Fruit fly (Drosophila melanogaster): ENCODE results near the gene CG17782.

The CG17782 gene

dm6 chr3R:24333182-24333808 lies 39.3 kb downstream of the CG17782 start, which contains the start of the genes Rrp5 and Dis3 (continued):
- no peak for TF ChIP-seq pan (optimal IDR thresholded peaks at IDR 0.05)
- TF ChIP-seq pan (GFP tag; optimal IDR thresholded peaks at IDR 0.05 in 1 of 2, IDR thresholded peaks at IDR 0.05 in 1 of 2) = peak in 1 of 2 experiments; percentile 18
- TF ChIP-seq pros (GFP tag; optimal IDR thresholded peaks at IDR 0.05) = no peak
- 0 out of 2 replicates have a peak, but pooled peaks have one; percentile 38 for TF ChIP-seq wdn (GFP tag; IDR thresholded peaks at IDR 0.05)
- TF ChIP-seq CG2199 (GFP tag; IDR thresholded peaks at IDR 0.05) = no peak; the same call in 2 of the 3 replicates
- peak; percentile 61 for TF ChIP-seq BEAF-32 (GFP tag; optimal IDR thresholded peaks at IDR 0.05)
- peak; percentile 58 for TF ChIP-seq Dref (GFP tag; IDR thresholded peaks at IDR 0.05)
- TF ChIP-seq Side (GFP tag; optimal IDR thresholded peaks at IDR 0.05) = peak; percentile 31
- peak; percentile 15 for TF ChIP-seq Hr3 (GFP tag; optimal IDR thresholded peaks at IDR 0.05)
- no peak for TF ChIP-seq gcm (GFP tag; optimal IDR thresholded peaks at IDR 0.05)
- no peak for TF ChIP-seq rib (GFP tag; IDR thresholded peaks at IDR 0.05)
- peak; percentile 79 for TF ChIP-seq NFAT (GFP tag; IDR thresholded peaks at IDR 0.05)
- TF ChIP-seq dysf (GFP tag; IDR thresholded peaks at IDR 0.05) = peak; percentile 47; the same call in 2 of the 3 replicates
- TF ChIP-seq sima (GFP tag; optimal IDR thresholded peaks at IDR 0.05) = no peak
- no peak for TF ChIP-seq CG3065 (GFP tag; optimal IDR thresholded peaks at IDR 0.05)
- TF ChIP-seq gfzf (GFP tag; optimal IDR thresholded peaks at IDR 0.05) = peak; percentile 97
- TF ChIP-seq CG7987 (GFP tag; optimal IDR thresholded peaks at IDR 0.05) = peak; percentile 26
- TF ChIP-seq pfk (GFP tag; optimal IDR thresholded peaks at IDR 0.05) = peak; percentile 6
- TF ChIP-seq CG6254 (GFP tag; optimal IDR thresholded peaks at IDR 0.05) = peak; percentile 98
- TF ChIP-seq ato (GFP tag; IDR thresholded peaks at IDR 0.05; ENCODE audit: partially characterized antibody) = peak; percentile 7; the same call in 1 of the 2 replicates
- peak; percentile 30; the same call in 1 of the 2 replicates for TF ChIP-seq CG14441 (GFP tag; IDR thresholded peaks at IDR 0.05)
- peak; percentile 96 for TF ChIP-seq CG4617 (GFP tag; optimal IDR thresholded peaks at IDR 0.05; ENCODE audit: borderline replicate concordance)
- TF ChIP-seq CG11085 (GFP tag; IDR thresholded peaks at IDR 0.05) = peak; percentile 42; the same call in 1 of the 2 replicates
- TF ChIP-seq zfh1 (GFP tag; IDR thresholded peaks at IDR 0.05) = peak; percentile 44; the same call in 2 of the 3 replicates
- TF ChIP-seq Dll (GFP tag; IDR thresholded peaks at IDR 0.05; ENCODE audit: partially characterized antibody) = 0 out of 4 replicates have a peak, but pooled peaks have one; percentile 17
- peak; percentile 64; the same call in 2 of the 3 replicates for TF ChIP-seq knrl (GFP tag; IDR thresholded peaks at IDR 0.05; ENCODE audit: partially characterized antibody)
- TF ChIP-seq ftz-f1 (GFP tag; optimal IDR thresholded peaks at IDR 0.05) = peak; percentile 37
- no peak for TF ChIP-seq Poxn (GFP tag; IDR thresholded peaks at IDR 0.05)
- peak; percentile 87 for TF ChIP-seq cwo (GFP tag; optimal IDR thresholded peaks at IDR 0.05)
- TF ChIP-seq mam (GFP tag; optimal IDR thresholded peaks at IDR 0.05) = peak; percentile 16
- TF ChIP-seq sug (tag; optimal IDR thresholded peaks at IDR 0.05) = no peak
- TF ChIP-seq CG10654 (GFP tag; optimal IDR thresholded peaks at IDR 0.05) = no peak
- TF ChIP-seq CG1602 (GFP tag; optimal IDR thresholded peaks at IDR 0.05) = peak; percentile 3
- no peak for TF ChIP-seq zf30C (GFP tag; optimal IDR thresholded peaks at IDR 0.05)
- peak; percentile 93 for TF ChIP-seq sens (GFP tag)
- TF ChIP-seq CG5180 (GFP tag; optimal IDR thresholded peaks at IDR 0.05) = no peak
- TF ChIP-seq Ets97D (GFP tag; optimal IDR thresholded peaks at IDR 0.05) = peak; percentile 81
- TF ChIP-seq CG32532 (GFP tag; IDR thresholded peaks at IDR 0.05) = peak; percentile 65
- TF ChIP-seq ewg (GFP tag; optimal IDR thresholded peaks at IDR 0.05) = no peak
- TF ChIP-seq bbx (GFP tag; IDR thresholded peaks at IDR 0.05; ENCODE audit: partially characterized antibody) = peak; percentile 58; the same call in 1 of the 2 replicates
- peak; percentile 91 for TF ChIP-seq HmgD (GFP tag; optimal IDR thresholded peaks at IDR 0.05)
- TF ChIP-seq Bgb (GFP tag; IDR thresholded peaks at IDR 0.05; ENCODE audit: partially characterized antibody) = peak; percentile 44; the same call in 1 of the 2 replicates
- 0 out of 2 replicates have a peak, but pooled peaks have one; percentile 31 for TF ChIP-seq CG7372 (GFP tag; IDR thresholded peaks at IDR 0.05)
- TF ChIP-seq cato (GFP tag; optimal IDR thresholded peaks at IDR 0.05; ENCODE audit: borderline replicate concordance) = no peak
- TF ChIP-seq CG8944 (GFP tag; optimal IDR thresholded peaks at IDR 0.05) = peak; percentile 22
- TF ChIP-seq CG10366 (GFP tag; IDR thresholded peaks at IDR 0.05) = peak; percentile 42; the same call in 1 of the 2 replicates
- TF ChIP-seq Bdp1 (GFP tag; optimal IDR thresholded peaks at IDR 0.05) = peak; percentile 38
- TF ChIP-seq CG11560 (tag; IDR thresholded peaks at IDR 0.05) = peak; percentile 13; the same call in 1 of the 3 replicates
- TF ChIP-seq unc-4 (GFP tag; IDR thresholded peaks at IDR 0.05; ENCODE audit: partially characterized antibody) = peak; percentile 39; the same call in 1 of the 2 replicates

Data from whole organism, embryonic.